Fruit fly (Drosophila melanogaster): ENCODE results near the gene N.

DNA sequence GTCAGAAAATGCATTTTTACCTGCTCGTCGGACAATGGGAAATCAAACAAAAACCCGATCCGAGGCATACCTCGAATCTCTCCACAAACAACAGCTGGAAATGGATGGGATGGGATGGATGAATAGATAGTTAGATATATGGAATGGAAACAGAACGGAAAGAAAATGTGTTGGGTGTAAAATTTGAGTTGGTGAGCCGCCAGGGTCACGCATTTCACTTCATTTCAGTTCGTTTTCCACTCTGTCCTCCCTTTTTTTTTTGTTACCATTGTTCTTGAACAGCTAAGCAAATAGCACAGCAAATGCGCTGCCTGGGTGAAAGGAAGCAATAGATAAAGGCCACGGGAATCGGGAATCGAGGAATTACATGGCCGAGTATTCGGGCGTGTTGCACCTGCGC, 17.6 kb downstream of the N start:
- TF ChIP-seq CTCF (optimal IDR thresholded peaks at IDR 0.05) (no peak), CG8478 (optimal IDR thresholded peaks at IDR 0.05) (no peak)
